Worm (Caenorhabditis elegans) whole organism, L4 larva: ENCODE measurements around the gene fbxc-33.

Experiments
- F26F4.8 ChIP-seq: fragments of 200-800 bp; sonication (Bioruptor generic); conservative IDR thresholded peaks from 2 replicates; pipeline ENCODE4 v1.3.6; 2022; ENCODE audit warnings: missing genetic modification characterization, missing compliant biosample characterization
- R02D3.7 ChIP-seq: fragments of 150-350 bp; sonication (generic microtip); optimal IDR thresholded peaks from 3 replicates; lab custom pipeline; 2014; ENCODE audit warnings: missing biosample characterization, missing genetic modification characterization
- Y105C5A.15 ChIP-seq: fragments of 200-800 bp; sonication (Bioruptor generic); IDR thresholded peaks from 2 replicates; pipeline ENCODE4 v1.3.6; 2022; ENCODE audit warnings: missing genetic modification characterization, missing compliant biosample characterization
- Y48G9A.11 ChIP-seq: fragments of 200-800 bp; sonication (Bioruptor generic); IDR thresholded peaks from 2 replicates; pipeline ENCODE4 v1.3.6; 2022; ENCODE audit warnings: missing genetic modification reagents, missing genetic modification characterization, missing compliant biosample characterization
- Y75B8A.6 ChIP-seq: fragments of 200-800 bp; sonication (Bioruptor generic); IDR thresholded peaks from 2 replicates; pipeline ENCODE4 v1.3.6; 2022; ENCODE audit warnings: missing genetic modification reagents, missing genetic modification characterization, missing compliant biosample characterization
- ZK337.2 ChIP-seq: fragments of 200-800 bp; sonication (Bioruptor generic); IDR thresholded peaks from 2 replicates; pipeline ENCODE4 v1.3.6; 2022; ENCODE audit warnings: missing genetic modification reagents, missing genetic modification characterization, missing compliant biosample characterization
- ZK546.5 ChIP-seq, 2 experiments: sonication (generic microtip); optimal IDR thresholded peaks; 2 replicates each; lab custom pipeline; 2017; ENCODE audit warnings: missing biosample characterization in 2 of 2, missing genetic modification characterization in 2 of 2
- aha-1 ChIP-seq: fragments of 150-350 bp; peaks from one replicate; lab custom pipeline; 2014; ENCODE audit warnings: missing biosample characterization, missing genetic modification characterization
- arid-1 ChIP-seq: fragments of 200-800 bp; sonication (Bioruptor generic); conservative IDR thresholded peaks from 2 replicates; pipeline ENCODE4 v1.3.6; 2022; ENCODE audit warnings: missing genetic modification reagents, missing genetic modification characterization, missing compliant biosample characterization
- ceh-32 ChIP-seq: sonication (generic microtip); optimal IDR thresholded peaks from 2 replicates; lab custom pipeline; 2016; ENCODE audit warnings: mild to moderate bottlenecking, missing genetic modification characterization, missing compliant biosample characterization; ENCODE audit not compliant: poor library complexity
- ces-1 ChIP-seq: fragments of 150-350 bp; sonication (generic microtip); optimal IDR thresholded peaks from 4 replicates; lab custom pipeline; 2014; ENCODE audit warnings: missing biosample characterization, missing genetic modification reagents, missing genetic modification characterization
- cey-2 ChIP-seq: sonication (generic microtip); optimal IDR thresholded peaks from 3 replicates; lab custom pipeline; 2017; ENCODE audit warnings: missing genetic modification characterization, mild to moderate bottlenecking, missing compliant biosample characterization, antibody characterized with exemption, borderline replicate concordance; ENCODE audit not compliant: insufficient read depth
- dmd-6 ChIP-seq: fragments of 200-800 bp; sonication (Bioruptor generic); IDR thresholded peaks from 2 replicates; pipeline ENCODE4 v1.3.6; 2022; ENCODE audit warnings: missing genetic modification reagents, missing genetic modification characterization, missing compliant biosample characterization
- duxl-1 ChIP-seq: sonication (generic microtip); optimal IDR thresholded peaks from 2 replicates; lab custom pipeline; 2016; ENCODE audit warnings: mild to moderate bottlenecking, missing genetic modification characterization, moderate library complexity, missing compliant biosample characterization; ENCODE audit not compliant: poor library complexity
- egl-27 ChIP-seq: sonication (generic microtip); optimal IDR thresholded peaks from 3 replicates; lab custom pipeline; 2017; ENCODE audit warnings: missing biosample characterization, missing genetic modification reagents, missing genetic modification characterization
- fkh-10 ChIP-seq: fragments of 150-350 bp; optimal IDR thresholded peaks from 2 replicates; lab custom pipeline; 2014; ENCODE audit warnings: missing biosample characterization, missing genetic modification reagents, missing genetic modification characterization
- hif-1 ChIP-seq, 2 experiments: sonication (generic microtip); optimal IDR thresholded peaks; 2 replicates each; lab custom pipeline; 2016 to 2017; ENCODE audit warnings: missing compliant biosample characterization in 2 of 2, missing genetic modification characterization in 2 of 2, missing genetic modification reagents in 2 of 2, missing genotype in 2 of 2, mild to moderate bottlenecking in 1 of 2
- hlh-11 ChIP-seq: fragments of 200-800 bp; sonication (Bioruptor generic); optimal IDR thresholded peaks from 2 replicates; lab custom pipeline; 2018; ENCODE audit warnings: mild to moderate bottlenecking, missing genetic modification characterization, missing compliant biosample characterization
- hmg-1.1 ChIP-seq: fragments of 200-800 bp; sonication (Bioruptor generic); IDR thresholded peaks from 2 replicates; pipeline ENCODE4 v1.3.6; 2022; ENCODE audit warnings: missing genetic modification reagents, missing genetic modification characterization, missing compliant biosample characterization
- lim-7 ChIP-seq: fragments of 200-800 bp; sonication (Bioruptor generic); IDR thresholded peaks from 2 replicates; pipeline ENCODE4 v1.3.6; 2022; ENCODE audit warnings: missing genetic modification characterization, missing compliant biosample characterization
- lin-13 ChIP-seq: fragments of 150-350 bp; optimal IDR thresholded peaks from 2 replicates; lab custom pipeline; 2014; ENCODE audit warnings: missing biosample characterization, missing genetic modification reagents, missing genetic modification characterization
- nhr-10 ChIP-seq: fragments of 150-350 bp; optimal IDR thresholded peaks from 2 replicates; lab custom pipeline; 2014; ENCODE audit warnings: missing biosample characterization, missing genetic modification characterization
- nhr-237 ChIP-seq: sonication (generic microtip); optimal IDR thresholded peaks from 2 replicates; lab custom pipeline; 2017; ENCODE audit warnings: missing biosample characterization, missing genetic modification characterization
- nhr-28 ChIP-seq: fragments of 150-350 bp; optimal IDR thresholded peaks from 2 replicates; lab custom pipeline; 2014; ENCODE audit warnings: missing biosample characterization, missing genetic modification characterization
- nhr-6 ChIP-seq: fragments of 150-350 bp; optimal IDR thresholded peaks from 2 replicates; lab custom pipeline; 2014; ENCODE audit warnings: missing biosample characterization, missing genetic modification characterization
- nhr-77 ChIP-seq: fragments of 150-350 bp; optimal IDR thresholded peaks from 2 replicates; lab custom pipeline; 2014; ENCODE audit warnings: missing biosample characterization, missing genetic modification characterization
- pqm-1 ChIP-seq: sonication (generic microtip); optimal IDR thresholded peaks from 2 replicates; lab custom pipeline; 2017; ENCODE audit warnings: missing biosample characterization, missing genetic modification characterization
- skn-1 ChIP-seq: fragments of 150-350 bp; optimal IDR thresholded peaks from 2 replicates; lab custom pipeline; 2014; ENCODE audit warnings: missing biosample characterization, missing genetic modification characterization
- snpc-4 ChIP-seq: fragments of 150-350 bp; optimal IDR thresholded peaks from 2 replicates; lab custom pipeline; 2014; ENCODE audit warnings: missing biosample characterization, missing genetic modification characterization
- tag-97 ChIP-seq: fragments of 200-800 bp; sonication (Bioruptor generic); IDR thresholded peaks from 2 replicates; pipeline ENCODE4 v1.3.6; 2022; ENCODE audit warnings: missing genetic modification characterization, missing compliant biosample characterization
- tra-1 ChIP-seq: fragments of 200-800 bp; sonication (Bioruptor generic); IDR thresholded peaks from 2 replicates; pipeline ENCODE4 v1.3.6; 2022; ENCODE audit warnings: missing genetic modification reagents, missing genetic modification characterization, missing compliant biosample characterization
- unc-62 ChIP-seq, 3 experiments: fragments of 150-350 bp in 1 of 3; sonication (generic microtip); optimal IDR thresholded peaks in 2 of 3; peaks in 1 of 3; 1 replicate in 1 of 3; 2 replicates in 2 of 3; lab custom pipeline; 2014 to 2017; ENCODE audit warnings: missing biosample characterization in 3 of 3, missing genetic modification characterization in 3 of 3, missing genetic modification reagents in 3 of 3, missing genotype in 1 of 3
- zip-11 ChIP-seq: fragments of 200-800 bp; sonication (Bioruptor generic); IDR thresholded peaks from 2 replicates; pipeline ENCODE4 v1.3.6; 2022; ENCODE audit warnings: missing genetic modification characterization, missing compliant biosample characterization

The fbxc-33 gene

ce11 chrII:937265-937664 is 23.8 kb downstream of the fbxc-33 start:
- TF ChIP-seq hif-1 (tag; optimal IDR thresholded peaks at IDR 0.05; lab: Kevin White, UChicago) (no peak), cey-2 (tag; lab: Kevin White, UChicago) (no peak), unc-62 (GFP tag; optimal IDR thresholded peaks at IDR 0.05 in 1 of 2; lab: Kevin White, UChicago) (peak in 1 of 2 experiments; percentile 28), unc-62 (tag; optimal IDR thresholded peaks at IDR 0.05; lab: Kevin White, UChicago) (no peak), fkh-10 (GFP tag; lab: Kevin White, UChicago) (no peak), zip-11 (no peak), aha-1 (peak; percentile 23)
- TF ChIP-seq, all 104 proteins: peak for 2

ce11 chrII:938549-938948 is 25.1 kb downstream of the fbxc-33 start, which contains the start of gene R07C3.3:
R07C3.3 (plus strand) TSS chrII:938849.
- TF ChIP-seq hmg-1.1, result no peak
- TF ChIP-seq arid-1 (GFP tag; lab: Robert Waterston, UW), result no peak
- no peak for TF ChIP-seq ceh-32 (tag; lab: Kevin White, UChicago)
- TF ChIP-seq fkh-10 (GFP tag; lab: Kevin White, UChicago), result no peak
- no peak for TF ChIP-seq R02D3.7 (tag; lab: Kevin White, UChicago)
- no peak for TF ChIP-seq skn-1 (tag; lab: Kevin White, UChicago)
- no peak for TF ChIP-seq snpc-4 (tag; lab: Kevin White, UChicago)
- no peak for TF ChIP-seq Y48G9A.11 (GFP tag; lab: Robert Waterston, UW)
- TF ChIP-seq F26F4.8, result no peak
- no peak for TF ChIP-seq lin-13 (GFP tag; lab: Kevin White, UChicago)
- TF ChIP-seq ces-1 (GFP tag; lab: Kevin White, UChicago), result no peak

- no peak for TF ChIP-seq egl-27 (tag; lab: Kevin White, UChicago)
- TF ChIP-seq nhr-28, result peak; percentile 53
Measured at ce11 chrII:940779-941178, 27.3 kb downstream of the fbxc-33 start, which contains the start of gene fbxc-36. fbxc-36 (plus strand) TSS chrII:940983.

ce11 chrII:943773-944172 is 30.3 kb downstream of the fbxc-33 start, which contains the start of gene clec-43:
clec-43 (plus strand) TSS chrII:944066.
- no peak for TF ChIP-seq ZK337.2
- peak; percentile 70 for TF ChIP-seq nhr-28
- peak; percentile 92 for TF ChIP-seq pqm-1 (tag; lab: Kevin White, UChicago)
- no peak for TF ChIP-seq duxl-1 (tag; lab: Kevin White, UChicago)
- no peak for TF ChIP-seq ZK546.5 (tag; optimal IDR thresholded peaks at IDR 0.05; lab: Kevin White, UChicago)
- peak; percentile 32 for TF ChIP-seq hlh-11 (tag; lab: Kevin White, UChicago)
- TF ChIP-seq nhr-77 (tag; lab: Kevin White, UChicago), result peak; percentile 36
- peak; percentile 81 for TF ChIP-seq dmd-6
- no peak for TF ChIP-seq lim-7

ce11 chrII:948091-948490 is 34.6 kb downstream of the fbxc-33 start, which contains the start of gene fbxc-32:
fbxc-32 (minus strand) TSS chrII:948191.
- no peak for TF ChIP-seq ZK546.5 (tag; optimal IDR thresholded peaks at IDR 0.05; lab: Kevin White, UChicago)
- TF ChIP-seq Y105C5A.15 (GFP tag; lab: Robert Waterston, UW), result no peak
- no peak for TF ChIP-seq Y75B8A.6 (GFP tag; lab: Robert Waterston, UW)
- no peak for TF ChIP-seq lin-13 (GFP tag; lab: Kevin White, UChicago)
- TF ChIP-seq nhr-237, result no peak
- no peak for TF ChIP-seq tag-97 (GFP tag; lab: Robert Waterston, UW)
- TF ChIP-seq nhr-6, result no peak
- TF ChIP-seq tra-1, result no peak
- no peak for TF ChIP-seq nhr-10
